Fruit fly (Drosophila melanogaster): ENCODE results near the gene CG4281.

DNA sequence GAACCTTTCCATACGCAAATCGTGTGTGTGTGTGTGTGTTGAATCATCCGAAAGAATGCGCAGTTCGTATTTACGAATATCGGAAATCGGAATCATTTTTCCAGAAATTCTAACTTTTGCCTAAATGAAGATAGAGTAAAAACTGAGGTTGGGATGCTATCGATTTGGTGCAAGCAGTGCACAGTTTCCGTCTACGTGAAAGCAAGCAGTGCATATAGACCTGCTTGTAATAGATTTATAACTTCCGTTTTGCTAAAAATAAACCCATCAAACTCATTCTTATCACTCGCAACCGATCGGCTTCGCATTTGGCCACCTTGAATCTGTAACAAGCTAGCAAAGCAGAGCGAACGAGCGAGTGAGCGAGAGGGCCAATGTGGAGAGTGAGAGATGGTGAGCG, 41.4 kb upstream of the CG4281 start:
- no peak for TF ChIP-seq pan (optimal IDR thresholded peaks at IDR 0.05)
- TF ChIP-seq Dif (GFP tag; optimal IDR thresholded peaks at IDR 0.05; ENCODE audit: partially characterized antibody), result no peak
- TF ChIP-seq Hr78 (GFP tag; optimal IDR thresholded peaks at IDR 0.05), result no peak
- TF ChIP-seq Vsx2 (GFP tag; optimal IDR thresholded peaks at IDR 0.05; ENCODE audit: partially characterized antibody), result no peak
- no peak for TF ChIP-seq lola (GFP tag; optimal IDR thresholded peaks at IDR 0.05)
- no peak for TF ChIP-seq Myc (optimal IDR thresholded peaks at IDR 0.05)
- TF ChIP-seq CG32264 (GFP tag; optimal IDR thresholded peaks at IDR 0.05), result no peak
- TF ChIP-seq CrebA (GFP tag; optimal IDR thresholded peaks at IDR 0.05; ENCODE audit: borderline replicate concordance), result no peak
- TF ChIP-seq Mio (GFP tag; optimal IDR thresholded peaks at IDR 0.05), result no peak
- no peak for TF ChIP-seq h (GFP tag; optimal IDR thresholded peaks at IDR 0.05)
- TF ChIP-seq woc (GFP tag; optimal IDR thresholded peaks at IDR 0.05), result no peak
- no peak for TF ChIP-seq dl (GFP tag; optimal IDR thresholded peaks at IDR 0.05; ENCODE audit: insufficient read depth in 1 of 2, partially characterized antibody in 2 of 2)
